Worm (Caenorhabditis elegans): ENCODE measurements around the gene K03H9.3.

ce11 chrII:6398406-6398805, 24.5 kb upstream of the K03H9.3 start, which contains the start of gene zig-10:
- TF ChIP-seq nhr-25 (tag; optimal IDR thresholded peaks at IDR 0.05) (no peak), mml-1 (tag; optimal IDR thresholded peaks at IDR 0.05) (no peak), nhr-11 (tag; optimal IDR thresholded peaks at IDR 0.05) (no peak), unc-39 (tag; optimal IDR thresholded peaks at IDR 0.05) (no peak), ama-1 (optimal IDR thresholded peaks at IDR 0.05) (no peak), pqm-1 (tag; optimal IDR thresholded peaks at IDR 0.05) (no peak)
